Worm (Caenorhabditis elegans) whole organism, L2 larva: ENCODE data around the gene F09E5.16.

ENCODE experiments used
- C34F6.9 ChIP-seq: fragments of 150-350 bp; optimal IDR thresholded peaks from 2 replicates; lab custom pipeline; 2014; ENCODE audit warnings: missing biosample characterization, missing genetic modification characterization
- F13H6.1 ChIP-seq: sonication (generic microtip); optimal IDR thresholded peaks from 2 replicates; lab custom pipeline; 2016; ENCODE audit warnings: missing genetic modification characterization, missing compliant biosample characterization
- R02D3.7 ChIP-seq: fragments of 150-350 bp; optimal IDR thresholded peaks from 2 replicates; lab custom pipeline; 2014; ENCODE audit warnings: missing biosample characterization, missing genetic modification characterization
- Y55F3AM.14 ChIP-seq: fragments of 200-800 bp; sonication (Bioruptor generic); optimal IDR thresholded peaks from 2 replicates; lab custom pipeline; 2018; ENCODE audit warnings: mild to moderate bottlenecking, missing genetic modification characterization, missing compliant biosample characterization
- ZK546.5 ChIP-seq: sonication (generic microtip); optimal IDR thresholded peaks from 2 replicates; lab custom pipeline; 2017; ENCODE audit warnings: missing biosample characterization, missing genetic modification characterization
- alr-1 ChIP-seq: fragments of 150-350 bp; optimal IDR thresholded peaks from 2 replicates; lab custom pipeline; 2014; ENCODE audit warnings: missing biosample characterization, missing genetic modification characterization
- aly-2 ChIP-seq: fragments of 150-350 bp; optimal IDR thresholded peaks from 2 replicates; lab custom pipeline; 2014; ENCODE audit warnings: missing biosample characterization, missing genetic modification characterization
- ama-1 ChIP-seq: fragments of 150-350 bp; optimal IDR thresholded peaks from 2 replicates; lab custom pipeline; 2018; ENCODE audit warnings: inconsistent platforms
- blmp-1 ChIP-seq: sonication (generic microtip); optimal IDR thresholded peaks from 2 replicates; lab custom pipeline; 2017; ENCODE audit warnings: missing genetic modification characterization, mild to moderate bottlenecking, missing compliant biosample characterization, antibody characterized with exemption, moderate library complexity; ENCODE audit not compliant: insufficient read depth
- ceh-16 ChIP-seq: fragments of 150-350 bp; optimal IDR thresholded peaks from 2 replicates; lab custom pipeline; 2014; ENCODE audit warnings: missing biosample characterization, missing genetic modification characterization
- ceh-82 ChIP-seq: fragments of 150-350 bp; optimal IDR thresholded peaks from 2 replicates; lab custom pipeline; 2014; ENCODE audit warnings: missing biosample characterization, missing genetic modification characterization
- crh-2 ChIP-seq: sonication (generic microtip); optimal IDR thresholded peaks from 2 replicates; lab custom pipeline; 2017; ENCODE audit warnings: missing biosample characterization, missing genetic modification characterization
- dmd-4 ChIP-seq: sonication (generic microtip); optimal IDR thresholded peaks from 2 replicates; lab custom pipeline; 2017; ENCODE audit warnings: missing biosample characterization, missing genetic modification characterization
- elt-1 ChIP-seq: fragments of 150-350 bp; optimal IDR thresholded peaks from 2 replicates; lab custom pipeline; 2014; ENCODE audit warnings: missing biosample characterization, missing genetic modification characterization
- elt-3 ChIP-seq: sonication (generic microtip); optimal IDR thresholded peaks from 2 replicates; lab custom pipeline; 2017; ENCODE audit warnings: missing biosample characterization, missing genetic modification characterization
- fos-1 ChIP-seq: fragments of 150-350 bp; optimal IDR thresholded peaks from 2 replicates; lab custom pipeline; 2014; ENCODE audit warnings: missing biosample characterization, missing genetic modification characterization
- gmeb-1 ChIP-seq: fragments of 150-350 bp; optimal IDR thresholded peaks from 2 replicates; lab custom pipeline; 2014; ENCODE audit warnings: missing biosample characterization, missing genetic modification characterization
- lin-13 ChIP-seq: fragments of 150-350 bp; optimal IDR thresholded peaks from 2 replicates; lab custom pipeline; 2014; ENCODE audit warnings: missing biosample characterization, missing genetic modification reagents, missing genetic modification characterization
- lin-39 ChIP-seq: fragments of 150-350 bp; optimal IDR thresholded peaks from 2 replicates; lab custom pipeline; 2014; ENCODE audit warnings: missing biosample characterization, missing genetic modification reagents, missing genetic modification characterization
- lsy-2 ChIP-seq, 2 experiments: fragments of 150-350 bp in 1 of 2; sonication (generic microtip) in 1 of 2; optimal IDR thresholded peaks; 2 replicates each; lab custom pipeline; 2014 to 2017; ENCODE audit warnings: missing biosample characterization in 2 of 2, missing genetic modification characterization in 2 of 2
- mab-5 ChIP-seq: fragments of 150-350 bp; optimal IDR thresholded peaks from 2 replicates; lab custom pipeline; 2014; ENCODE audit warnings: missing biosample characterization, missing genetic modification characterization
- mbf-1 ChIP-seq: sonication (generic microtip); optimal IDR thresholded peaks from 2 replicates; lab custom pipeline; 2017; ENCODE audit warnings: missing biosample characterization, missing genetic modification characterization
- mdl-1 ChIP-seq, 2 experiments: fragments of 150-350 bp in 1 of 2; sonication (generic microtip) in 1 of 2; optimal IDR thresholded peaks; 2 replicates each; lab custom pipeline; 2017; ENCODE audit warnings: missing biosample characterization in 2 of 2, missing genetic modification characterization in 2 of 2
- nhr-10 ChIP-seq: sonication (generic microtip); optimal IDR thresholded peaks from 2 replicates; lab custom pipeline; 2017; ENCODE audit warnings: missing biosample characterization, missing genetic modification characterization
- nhr-11 ChIP-seq: fragments of 150-350 bp; optimal IDR thresholded peaks from 2 replicates; lab custom pipeline; 2014; ENCODE audit warnings: missing biosample characterization, missing genetic modification characterization
- nhr-21 ChIP-seq: fragments of 150-350 bp; optimal IDR thresholded peaks from 2 replicates; lab custom pipeline; 2014; ENCODE audit warnings: missing biosample characterization, missing genetic modification characterization
- nhr-23 ChIP-seq: fragments of 150-350 bp; optimal IDR thresholded peaks from 2 replicates; lab custom pipeline; 2014; ENCODE audit warnings: missing biosample characterization, missing genetic modification reagents, missing genetic modification characterization
- nhr-237 ChIP-seq: fragments of 150-350 bp; optimal IDR thresholded peaks from 2 replicates; lab custom pipeline; 2014; ENCODE audit warnings: missing biosample characterization, missing genetic modification characterization
- nhr-25 ChIP-seq: fragments of 150-350 bp; sonication (generic microtip); optimal IDR thresholded peaks from 3 replicates; lab custom pipeline; 2014; ENCODE audit warnings: missing biosample characterization, missing genetic modification characterization
- nhr-6 ChIP-seq: fragments of 150-350 bp; optimal IDR thresholded peaks from 2 replicates; lab custom pipeline; 2014; ENCODE audit warnings: missing biosample characterization, missing genetic modification characterization
- nhr-77 ChIP-seq: fragments of 150-350 bp; optimal IDR thresholded peaks from 2 replicates; lab custom pipeline; 2014; ENCODE audit warnings: missing biosample characterization, missing genetic modification characterization
- skn-1 ChIP-seq: sonication (generic microtip); optimal IDR thresholded peaks from 2 replicates; lab custom pipeline; 2017; ENCODE audit warnings: missing biosample characterization, missing genetic modification characterization
- sma-3 ChIP-seq: sonication (generic microtip); optimal IDR thresholded peaks from 2 replicates; lab custom pipeline; 2016; ENCODE audit warnings: missing genetic modification reagents, missing genetic modification characterization, missing compliant biosample characterization
- sma-9 ChIP-seq, 2 experiments: fragments of 150-350 bp in 1 of 2; sonication (generic microtip) in 1 of 2; optimal IDR thresholded peaks; 2 replicates each; lab custom pipeline; 2014 to 2016; ENCODE audit warnings: missing genetic modification characterization in 2 of 2, mild to moderate bottlenecking in 1 of 2, missing biosample characterization in 1 of 2, missing compliant biosample characterization in 1 of 2, missing genetic modification reagents in 1 of 2, moderate library complexity in 1 of 2
- snpc-4 ChIP-seq: fragments of 150-350 bp; optimal IDR thresholded peaks from 2 replicates; lab custom pipeline; 2014; ENCODE audit warnings: missing biosample characterization, missing genetic modification characterization
- unc-39 ChIP-seq: fragments of 150-350 bp; optimal IDR thresholded peaks from 2 replicates; lab custom pipeline; 2014; ENCODE audit warnings: missing biosample characterization, missing genetic modification characterization
- unc-55 ChIP-seq: fragments of 150-350 bp; sonication (generic microtip); optimal IDR thresholded peaks from 3 replicates; lab custom pipeline; 2014; ENCODE audit warnings: missing biosample characterization, missing genetic modification reagents, missing genetic modification characterization
- unc-62 ChIP-seq: fragments of 150-350 bp; optimal IDR thresholded peaks from 2 replicates; lab custom pipeline; 2014; ENCODE audit warnings: missing biosample characterization, missing genetic modification reagents, missing genetic modification characterization
- zag-1 ChIP-seq: fragments of 150-350 bp; optimal IDR thresholded peaks from 2 replicates; lab custom pipeline; 2014; ENCODE audit warnings: missing biosample characterization, missing genetic modification characterization
- ztf-1 ChIP-seq: fragments of 200-800 bp; sonication (Bioruptor generic); conservative IDR thresholded peaks from 2 replicates; pipeline ENCODE4 v1.3.6; 2022; ENCODE audit warnings: missing genetic modification characterization, missing compliant biosample characterization
- ztf-11 ChIP-seq: sonication (generic microtip); optimal IDR thresholded peaks from 2 replicates; lab custom pipeline; 2017; ENCODE audit warnings: missing biosample characterization, missing genetic modification characterization
- ztf-4 ChIP-seq: fragments of 150-350 bp; optimal IDR thresholded peaks from 2 replicates; lab custom pipeline; 2014; ENCODE audit warnings: missing biosample characterization, missing genetic modification characterization

Gene F09E5.16

ce11 chrII:5342412-5342811 lies 23.1 kb downstream of the F09E5.16 start:
- TF ChIP-seq sma-9 (GFP tag; optimal IDR thresholded peaks at IDR 0.05; lab: Kevin White, UChicago), result peak; percentile 22
- TF ChIP-seq sma-9 (tag; optimal IDR thresholded peaks at IDR 0.05; lab: Kevin White, UChicago), result no peak
- peak; percentile 11 for TF ChIP-seq sma-3
- peak; percentile 6 for TF ChIP-seq C34F6.9 (tag; lab: Kevin White, UChicago)
- no peak for TF ChIP-seq nhr-10 (tag; lab: Kevin White, UChicago)

DNA sequence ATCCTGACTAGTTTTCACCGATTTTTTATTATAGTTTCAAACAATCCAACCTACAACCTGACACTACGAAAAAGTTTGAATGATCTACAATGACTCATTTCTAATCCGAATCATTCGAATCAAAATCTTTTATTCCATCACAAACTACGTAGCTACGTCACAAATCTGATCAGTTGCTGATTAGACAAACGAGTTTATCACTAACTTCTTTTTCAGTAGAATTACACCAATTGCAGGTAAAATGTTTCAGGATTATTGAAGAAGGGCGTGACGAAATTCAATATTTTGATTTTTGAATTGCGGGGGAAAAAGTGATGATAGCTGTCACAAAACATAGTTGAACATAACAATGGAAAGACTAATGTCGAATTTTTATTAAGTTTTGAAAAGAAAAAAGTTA lies 24.0 kb downstream of the F09E5.16 start:
- TF ChIP-seq mdl-1 (tag; optimal IDR thresholded peaks at IDR 0.05; lab: Kevin White, UChicago), result no peak
- TF ChIP-seq sma-9 (GFP tag; optimal IDR thresholded peaks at IDR 0.05; lab: Kevin White, UChicago), result peak; percentile 5
- TF ChIP-seq sma-9 (tag; optimal IDR thresholded peaks at IDR 0.05; lab: Kevin White, UChicago), result no peak
- peak; percentile 3 for TF ChIP-seq nhr-21 (tag; lab: Kevin White, UChicago)
- no peak for TF ChIP-seq gmeb-1

DNA sequence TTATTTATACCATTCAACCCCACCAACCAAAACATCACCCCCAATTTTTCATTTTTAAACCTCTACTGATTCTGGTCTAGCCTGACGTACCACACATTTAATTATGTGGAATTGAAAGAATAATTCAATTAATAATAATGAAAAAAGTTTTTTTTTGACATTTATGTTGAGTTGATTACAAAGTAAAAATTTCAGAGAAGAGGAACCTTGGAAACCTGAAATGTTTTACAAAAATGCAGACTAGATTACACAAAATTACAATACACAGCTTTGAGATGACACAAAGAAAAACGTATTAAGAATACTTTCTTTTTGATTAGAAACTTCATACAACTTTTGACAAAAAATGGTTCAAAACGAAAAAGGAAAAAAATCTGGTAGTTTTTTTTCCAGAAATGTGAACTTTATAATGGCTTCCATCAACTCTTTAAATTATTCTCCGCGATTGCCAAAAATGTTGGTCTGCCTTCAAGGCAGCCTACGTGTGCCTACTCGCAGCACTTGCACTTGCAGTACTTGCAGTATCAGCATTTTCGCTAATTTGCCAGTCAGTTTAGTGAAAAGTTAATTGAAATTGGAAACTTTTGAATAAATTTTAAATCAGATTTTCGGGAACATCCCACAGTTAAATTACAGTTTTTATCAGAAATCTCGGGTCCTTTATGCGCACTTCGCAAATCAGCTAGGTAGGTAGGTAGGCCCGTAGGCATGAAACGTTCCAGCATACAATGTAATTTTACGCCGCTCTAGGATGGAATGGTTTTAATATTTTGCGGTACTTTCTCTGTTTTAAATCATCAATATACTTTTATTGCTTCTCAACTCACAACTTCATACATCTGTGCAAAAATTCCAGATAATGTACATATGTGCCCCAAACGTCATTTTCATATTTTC lies 24.6 kb downstream of the F09E5.16 start:
- TF ChIP-seq aly-2 (tag; lab: Kevin White, UChicago) (no peak), unc-55 (GFP tag; lab: Kevin White, UChicago) (peak; percentile 40), dmd-4 (tag; lab: Kevin White, UChicago) (peak; percentile 5), ceh-82 (no peak), mbf-1 (tag; lab: Kevin White, UChicago) (no peak), ztf-4 (peak; percentile 22)

ce11 chrII:5339547-5339946 lies 26.0 kb downstream of the F09E5.16 start:
- no peak for TF ChIP-seq unc-39 (tag; lab: Kevin White, UChicago)
- TF ChIP-seq gmeb-1, result no peak
- TF ChIP-seq nhr-11 (tag; lab: Kevin White, UChicago), result no peak
- TF ChIP-seq ceh-82, result no peak
- no peak for TF ChIP-seq ztf-1 (GFP tag; lab: Robert Waterston, UW)
- no peak for TF ChIP-seq ZK546.5 (tag; lab: Kevin White, UChicago)
- no peak for TF ChIP-seq nhr-23
- no peak for TF ChIP-seq sma-3

DNA sequence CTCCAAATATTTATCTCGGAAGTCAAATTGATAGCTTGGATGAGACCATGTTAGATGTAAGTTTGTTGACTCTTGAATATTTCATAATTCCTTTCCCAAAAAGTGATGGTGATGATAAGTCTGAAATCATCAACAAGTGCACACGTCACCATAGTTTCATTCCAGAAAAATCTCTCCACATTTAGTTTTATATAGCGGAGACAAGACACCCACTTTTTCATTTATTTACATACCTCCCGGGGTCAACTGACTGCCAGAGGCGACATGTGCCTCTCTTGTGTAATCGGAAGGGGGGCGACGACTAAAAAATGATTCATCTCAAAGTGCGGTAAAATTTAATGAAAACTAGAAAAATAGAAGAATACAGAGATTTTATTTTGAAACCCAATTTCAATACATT lies 27.2 kb downstream of the F09E5.16 start:
- TF ChIP-seq nhr-21 (tag; lab: Kevin White, UChicago) (no peak), mab-5 (tag; lab: Kevin White, UChicago) (no peak), fos-1 (peak; percentile 72), crh-2 (tag; lab: Kevin White, UChicago) (peak; percentile 90), unc-39 (tag; lab: Kevin White, UChicago) (no peak), F13H6.1 (tag; lab: Kevin White, UChicago) (peak; percentile 26), nhr-6 (tag; lab: Kevin White, UChicago) (no peak), ama-1 (no peak), nhr-77 (tag; lab: Kevin White, UChicago) (no peak), blmp-1 (no peak), lin-13 (GFP tag; lab: Kevin White, UChicago) (no peak), Y55F3AM.14 (GFP tag; lab: Kevin White, UChicago) (no peak), ceh-16 (tag; lab: Kevin White, UChicago) (no peak), skn-1 (no peak), lin-39 (tag; lab: Kevin White, UChicago) (no peak), ceh-82 (no peak), nhr-25 (no peak), nhr-237 (tag; lab: Kevin White, UChicago) (no peak), sma-3 (peak; percentile 14), ztf-11 (tag; lab: Kevin White, UChicago) (no peak), elt-1 (tag; lab: Kevin White, UChicago) (no peak), mdl-1 (tag; optimal IDR thresholded peaks at IDR 0.05; lab: Kevin White, UChicago) (peak in 1 of 2 experiments; percentile 10), R02D3.7 (tag; lab: Kevin White, UChicago) (no peak), unc-62 (GFP tag; lab: Kevin White, UChicago) (no peak), zag-1 (tag; lab: Kevin White, UChicago) (no peak), nhr-23 (no peak), lsy-2 (tag; optimal IDR thresholded peaks at IDR 0.05; lab: Kevin White, UChicago) (peak in 1 of 2 experiments; percentile 33), snpc-4 (tag; lab: Kevin White, UChicago) (no peak), alr-1 (tag; lab: Kevin White, UChicago) (no peak), nhr-10 (tag; lab: Kevin White, UChicago) (no peak), elt-3 (tag; lab: Kevin White, UChicago) (no peak), aly-2 (tag; lab: Kevin White, UChicago) (no peak), gmeb-1 (peak; percentile 26), ztf-4 (peak; percentile 52), C34F6.9 (tag; lab: Kevin White, UChicago) (peak; percentile 10), sma-9 (GFP tag; optimal IDR thresholded peaks at IDR 0.05; lab: Kevin White, UChicago) (peak; percentile 59), sma-9 (tag; optimal IDR thresholded peaks at IDR 0.05; lab: Kevin White, UChicago) (no peak), dmd-4 (tag; lab: Kevin White, UChicago) (no peak)
